Worm (Caenorhabditis elegans): ENCODE data around the gene T04H1.13.

DNA sequence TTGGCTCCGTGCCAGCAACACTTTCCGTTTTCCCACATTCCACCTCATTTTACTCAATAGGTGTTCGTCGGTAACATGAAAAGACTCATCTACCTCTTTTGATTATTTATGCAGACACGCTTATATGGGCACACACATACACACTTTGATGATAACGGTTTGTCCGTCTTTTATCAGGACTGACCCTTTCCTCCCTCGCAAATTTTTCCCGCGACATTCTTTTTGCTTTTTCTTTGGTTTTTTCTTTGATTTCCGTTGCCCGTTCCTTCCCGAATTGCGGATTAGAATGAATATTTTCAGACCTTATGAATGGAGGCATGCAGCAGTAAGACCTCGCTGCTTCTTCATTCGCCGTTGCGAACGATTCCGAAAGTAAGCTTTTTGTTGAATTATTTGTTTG is 31.8 kb downstream of the T04H1.13 start, which contains the start of gene vab-8:
- no peak for TF ChIP-seq ZK546.5 (tag; optimal IDR thresholded peaks at IDR 0.05)
- TF ChIP-seq ztf-11 (tag; optimal IDR thresholded peaks at IDR 0.05): no peak
- TF ChIP-seq dmd-4 (tag; optimal IDR thresholded peaks at IDR 0.05): no peak
- TF ChIP-seq lin-39 (tag; optimal IDR thresholded peaks at IDR 0.05): no peak
- TF ChIP-seq nhr-237 (tag; optimal IDR thresholded peaks at IDR 0.05): no peak
- TF ChIP-seq nhr-25 (tag; optimal IDR thresholded peaks at IDR 0.05): no peak
- TF ChIP-seq unc-62 (GFP tag; optimal IDR thresholded peaks at IDR 0.05): no peak
- no peak for TF ChIP-seq nhr-23 (tag; optimal IDR thresholded peaks at IDR 0.05)
- no peak for TF ChIP-seq lin-13 (GFP tag; optimal IDR thresholded peaks at IDR 0.05)
- TF ChIP-seq sma-3 (GFP tag; optimal IDR thresholded peaks at IDR 0.05): no peak
- TF ChIP-seq snpc-4 (tag; optimal IDR thresholded peaks at IDR 0.05): no peak
- no peak for TF ChIP-seq F13H6.1 (tag; optimal IDR thresholded peaks at IDR 0.05)
- TF ChIP-seq ztf-4 (tag; optimal IDR thresholded peaks at IDR 0.05): no peak
- no peak for TF ChIP-seq nhr-77 (tag; optimal IDR thresholded peaks at IDR 0.05)
